Worm (Caenorhabditis elegans): ENCODE measurements around the gene pudl-1.

ce11 chrIV:2820408-2820807, 12.3 kb upstream of the pudl-1 start, which contains the start of gene Y54G2A.37:
- TF ChIP-seq lin-13 (tag; optimal IDR thresholded peaks at IDR 0.05) (no peak), mab-5 (tag; optimal IDR thresholded peaks at IDR 0.05) (no peak), mep-1 (tag; optimal IDR thresholded peaks at IDR 0.05) (no peak), unc-39 (tag; optimal IDR thresholded peaks at IDR 0.05) (no peak), unc-62 (GFP tag; optimal IDR thresholded peaks at IDR 0.05) (no peak), elt-3 (tag; optimal IDR thresholded peaks at IDR 0.05) (no peak), nhr-76 (tag; optimal IDR thresholded peaks at IDR 0.05) (no peak), nhr-28 (tag; optimal IDR thresholded peaks at IDR 0.05) (no peak), sptf-1 (tag; optimal IDR thresholded peaks at IDR 0.05) (no peak), snpc-4 (tag; optimal IDR thresholded peaks at IDR 0.05) (no peak), nhr-237 (tag; optimal IDR thresholded peaks at IDR 0.05) (no peak), blmp-1 (tag; optimal IDR thresholded peaks at IDR 0.05) (no peak)

Measured in whole organism, mixed stage, embryonic.